Worm (Caenorhabditis elegans) whole organism, early embryonic: ENCODE results near the gene R08D7.7.
A peak's percentile ranks its signal among the peaks of the same experiment; 100 is the strongest.
"Not testable (repeated sequence)": the region's sequence is repeated elsewhere in the genome, so short reads cannot be mapped to it uniquely, and the experiment has no call there.

Experiments used
- B0310.2 ChIP-seq: sonication (generic microtip); optimal IDR thresholded peaks from 2 replicates; lab custom pipeline; 2016; ENCODE audit warnings: mild to moderate bottlenecking, missing genetic modification characterization, missing compliant biosample characterization
- F13C5.2 ChIP-seq: sonication (generic microtip); optimal IDR thresholded peaks from 2 replicates; lab custom pipeline; 2017; ENCODE audit warnings: mild to moderate bottlenecking, missing genetic modification characterization, inconsistent platforms, missing compliant biosample characterization
- aly-1 ChIP-seq: sonication (generic microtip); optimal IDR thresholded peaks from 2 replicates; lab custom pipeline; 2016; ENCODE audit warnings: missing genetic modification characterization, missing compliant biosample characterization
- ama-1 ChIP-seq: fragments of 150-350 bp; optimal IDR thresholded peaks from 2 replicates; lab custom pipeline; 2014
- ceh-13 ChIP-seq: fragments of 200-800 bp; sonication (Bioruptor generic); optimal IDR thresholded peaks from 2 replicates; lab custom pipeline; 2018; ENCODE audit warnings: mild to moderate bottlenecking, missing genetic modification characterization, missing compliant biosample characterization
- ceh-36 ChIP-seq: sonication (generic microtip); optimal IDR thresholded peaks from 2 replicates; lab custom pipeline; 2016; ENCODE audit warnings: missing genetic modification characterization, inconsistent platforms, missing compliant biosample characterization
- ets-7 ChIP-seq: sonication (generic microtip); optimal IDR thresholded peaks from 2 replicates; lab custom pipeline; 2016; ENCODE audit warnings: missing genotype, missing genetic modification characterization, missing compliant biosample characterization
- flt-1 ChIP-seq: fragments of 200-800 bp; sonication (Bioruptor generic); IDR thresholded peaks from 2 replicates; pipeline ENCODE4 v1.3.6; 2022; ENCODE audit warnings: missing genetic modification characterization, missing compliant biosample characterization
- hmbx-1 ChIP-seq: sonication (generic microtip); optimal IDR thresholded peaks from 2 replicates; lab custom pipeline; 2016; ENCODE audit warnings: mild to moderate bottlenecking, missing genetic modification characterization, missing compliant biosample characterization
- hmg-4 ChIP-seq: fragments of 200-800 bp; sonication (Bioruptor generic); optimal IDR thresholded peaks from 2 replicates; lab custom pipeline; 2018; ENCODE audit warnings: mild to moderate bottlenecking, missing genetic modification characterization, missing compliant biosample characterization
- hnd-1 ChIP-seq: sonication (generic microtip); optimal IDR thresholded peaks from 2 replicates; lab custom pipeline; 2016; ENCODE audit warnings: missing genetic modification characterization, missing compliant biosample characterization
- pes-1 ChIP-seq: fragments of 200-800 bp; sonication (Bioruptor generic); IDR thresholded peaks from 2 replicates; pipeline ENCODE4 v1.3.6; 2022; ENCODE audit warnings: missing genetic modification reagents, missing genetic modification characterization, missing compliant biosample characterization
- scrt-1 ChIP-seq: fragments of 200-800 bp; sonication (Bioruptor generic); IDR thresholded peaks from 2 replicates; pipeline ENCODE4 v1.3.6; 2022; ENCODE audit warnings: missing genetic modification characterization, missing compliant biosample characterization
- tbx-11 ChIP-seq: fragments of 200-800 bp; sonication (Bioruptor generic); IDR thresholded peaks from 2 replicates; pipeline ENCODE4 v1.3.6; 2022; ENCODE audit warnings: missing genetic modification characterization, missing compliant biosample characterization
- tbx-37 ChIP-seq: fragments of 200-800 bp; sonication (Bioruptor generic); conservative IDR thresholded peaks from 2 replicates; pipeline ENCODE4 v1.3.6; 2022; ENCODE audit warnings: missing genetic modification reagents, missing genetic modification characterization, missing compliant biosample characterization
- tra-4 ChIP-seq: sonication (generic microtip); optimal IDR thresholded peaks from 2 replicates; lab custom pipeline; 2017; ENCODE audit warnings: missing genetic modification characterization, missing compliant biosample characterization

The R08D7.7 gene

ce11 chrIII:8997821-8998220 lies 8.0 kb downstream of the R08D7.7 start:
- TF ChIP-seq ceh-13 (GFP tag; lab: Kevin White, UChicago) (no peak), tbx-37 (GFP tag; lab: Robert Waterston, UW) (no peak), ama-1 (lab: Kevin White, UChicago) (no peak), flt-1 (no peak), tbx-11 (no peak), hmbx-1 (tag; lab: Kevin White, UChicago) (no peak), F13C5.2 (no peak), B0310.2 (tag; lab: Kevin White, UChicago) (no peak), ets-7 (tag; lab: Kevin White, UChicago) (no peak), pes-1 (GFP tag; lab: Robert Waterston, UW) (no peak), ceh-36 (tag; lab: Kevin White, UChicago) (no peak), aly-1 (tag; lab: Kevin White, UChicago) (no peak), hmg-4 (GFP tag; lab: Kevin White, UChicago) (no peak)

ce11 chrIII:8998884-8999283 lies 9.0 kb downstream of the R08D7.7 start:
- no peak for TF ChIP-seq F13C5.2
- no peak for TF ChIP-seq scrt-1
- TF ChIP-seq pes-1 (GFP tag; lab: Robert Waterston, UW), result no peak
- no peak for TF ChIP-seq tra-4 (tag; lab: Kevin White, UChicago)
- no peak for TF ChIP-seq tbx-37 (GFP tag; lab: Robert Waterston, UW)
- no peak for TF ChIP-seq ets-7 (tag; lab: Kevin White, UChicago)
- TF ChIP-seq flt-1, result no peak
- no peak for TF ChIP-seq hnd-1 (tag; lab: Kevin White, UChicago)
- TF ChIP-seq aly-1 (tag; lab: Kevin White, UChicago), result no peak
- no peak for TF ChIP-seq ceh-36 (tag; lab: Kevin White, UChicago)
- no peak for TF ChIP-seq ama-1 (lab: Kevin White, UChicago)
- TF ChIP-seq B0310.2 (tag; lab: Kevin White, UChicago), result no peak
- no peak for TF ChIP-seq ceh-13 (GFP tag; lab: Kevin White, UChicago)

ce11 chrIII:8999508-8999907 lies 9.7 kb downstream of the R08D7.7 start, which contains the start of gene F59B2.3:
Gene F59B2.3, minus strand, starts transcription at chrIII:8999766.
- TF ChIP-seq flt-1 (no peak), hmbx-1 (tag; lab: Kevin White, UChicago) (no peak)

DNA sequence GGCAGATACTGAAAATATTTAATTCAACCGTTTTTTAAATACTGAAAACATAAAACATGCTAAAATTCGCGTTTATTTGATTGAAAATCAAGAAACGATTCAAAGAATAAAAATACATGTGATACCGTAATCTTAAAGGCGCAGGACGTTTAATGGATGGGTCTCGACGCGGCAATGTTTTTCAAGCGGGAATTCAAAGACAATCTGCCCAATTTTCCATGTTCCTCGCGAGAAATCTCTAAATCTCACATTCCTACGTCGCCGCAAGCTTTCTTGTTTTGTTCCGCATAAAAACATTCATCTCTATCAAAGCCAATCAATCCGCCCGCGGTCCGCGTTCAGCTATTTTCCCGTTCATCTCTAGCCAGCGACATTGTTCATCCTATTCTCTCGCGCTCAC lies 11.6 kb downstream of the R08D7.7 start:
- TF ChIP-seq ama-1 (lab: Kevin White, UChicago), result no peak
- TF ChIP-seq hmbx-1 (tag; lab: Kevin White, UChicago), result no peak
- TF ChIP-seq flt-1, result no peak
- no peak for TF ChIP-seq hnd-1 (tag; lab: Kevin White, UChicago)
- no peak for TF ChIP-seq ets-7 (tag; lab: Kevin White, UChicago)
- no peak for TF ChIP-seq B0310.2 (tag; lab: Kevin White, UChicago)

DNA sequence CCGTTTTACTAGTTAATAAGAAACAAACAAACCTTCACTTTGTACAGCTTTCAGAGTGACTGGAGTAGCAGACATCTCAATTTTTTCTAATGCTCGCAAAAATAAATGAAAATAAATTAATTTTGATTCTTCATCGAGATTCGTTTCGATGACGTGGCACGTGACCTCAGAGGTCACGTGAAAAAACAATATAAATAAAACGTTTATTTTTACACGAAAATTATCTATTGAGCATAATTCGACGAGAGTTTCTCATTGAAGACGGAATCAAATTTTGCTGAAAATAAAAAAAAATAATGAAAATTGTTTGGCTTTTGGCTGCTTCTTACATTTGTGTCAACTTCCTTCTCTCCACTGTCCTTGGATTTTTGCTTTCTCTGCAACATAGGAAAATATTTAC lies 12.0 kb downstream of the R08D7.7 start, which contains the start of gene rpn-6.2:
Gene rpn-6.2 (minus strand): TSS at position 101 of the 400 bp plus-strand sequence.
- no peak for TF ChIP-seq ceh-36 (tag; lab: Kevin White, UChicago)
- TF ChIP-seq hnd-1 (tag; lab: Kevin White, UChicago), result no peak
- TF ChIP-seq scrt-1, result no peak
- TF ChIP-seq hmg-4 (GFP tag; lab: Kevin White, UChicago), result no peak
- TF ChIP-seq flt-1, result no peak

DNA sequence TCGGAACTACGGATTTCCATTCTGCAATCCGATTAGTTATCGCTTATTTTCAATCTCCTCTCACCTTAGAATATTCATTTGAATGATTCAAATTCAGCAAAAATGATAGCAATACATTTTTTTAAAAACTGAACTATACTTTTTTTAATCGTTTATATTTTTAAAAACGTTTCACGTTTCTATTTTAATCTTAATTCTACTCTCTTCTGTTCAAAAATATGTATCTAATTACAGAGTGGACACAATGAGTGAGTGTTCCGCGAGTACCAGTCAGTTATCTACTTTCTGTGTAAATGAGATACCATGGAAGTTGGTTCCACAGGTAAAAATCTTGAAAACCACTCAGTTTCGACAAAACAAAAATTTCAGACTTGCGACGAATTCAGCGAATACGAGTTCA lies 12.7 kb downstream of the R08D7.7 start, which contains the start of the genes F59B2.15 and zif-1:
Gene F59B2.15 (minus strand): TSS at position 101 of the 400 bp plus-strand sequence.
Gene zif-1 (plus strand): TSS at position 235 of the 400 bp plus-strand sequence.
- TF ChIP-seq tra-4 (tag; lab: Kevin White, UChicago) (no peak), hmbx-1 (tag; lab: Kevin White, UChicago) (no peak), B0310.2 (tag; lab: Kevin White, UChicago) (no peak), tbx-37 (GFP tag; lab: Robert Waterston, UW) (no peak), scrt-1 (no peak), pes-1 (GFP tag; lab: Robert Waterston, UW) (no peak), tbx-11 (no peak), aly-1 (tag; lab: Kevin White, UChicago) (no peak), hnd-1 (tag; lab: Kevin White, UChicago) (no peak)

- no peak for TF ChIP-seq aly-1 (tag; lab: Kevin White, UChicago)
- no peak for TF ChIP-seq hmg-4 (GFP tag; lab: Kevin White, UChicago)
- TF ChIP-seq ets-7 (tag; lab: Kevin White, UChicago), result no peak
- TF ChIP-seq F13C5.2, result no peak
- TF ChIP-seq tbx-37 (GFP tag; lab: Robert Waterston, UW), result no peak
These were observed 14.8 kb downstream of the R08D7.7 start for ce11 chrIII:9004658-9005057.

DNA sequence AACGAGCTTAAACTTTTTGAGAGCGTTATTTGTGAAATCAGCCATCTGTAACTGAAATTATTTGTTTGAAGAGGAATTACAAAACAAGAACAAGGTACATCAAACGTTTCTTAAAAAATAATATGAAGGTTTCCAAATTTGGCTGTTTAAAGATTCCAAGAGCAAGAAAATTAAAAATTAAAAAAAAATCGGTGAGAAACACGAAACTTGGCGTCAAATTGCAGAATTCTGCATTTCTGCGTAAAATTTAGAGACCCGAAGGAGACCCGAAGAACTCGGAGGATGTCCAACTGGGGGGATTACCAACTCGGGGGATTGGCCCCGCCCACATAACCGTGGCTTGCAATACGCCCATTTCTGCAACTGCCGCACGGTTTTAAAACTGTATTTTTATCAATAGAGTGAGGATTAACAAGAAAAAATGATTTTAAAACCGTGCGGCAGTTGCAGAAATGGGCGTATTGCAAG lies 16.1 kb downstream of the R08D7.7 start, which contains the start of gene rab-6.1:
Gene rab-6.1 (minus strand): TSS at position 51 of the 468 bp plus-strand sequence.
- not testable (repeated sequence) for TF ChIP-seq tbx-11; B0310.2 (tag; lab: Kevin White, UChicago); ceh-13 (GFP tag; lab: Kevin White, UChicago)

ce11 chrIII:9007183-9007582 lies 17.3 kb downstream of the R08D7.7 start:
- TF ChIP-seq ama-1 (lab: Kevin White, UChicago) (no peak), hmg-4 (GFP tag; lab: Kevin White, UChicago) (peak; percentile 22), tra-4 (tag; lab: Kevin White, UChicago) (no peak)
